Comparison of ENCODE assay signal across 1 worm cellular context in the genomic region with DNA sequence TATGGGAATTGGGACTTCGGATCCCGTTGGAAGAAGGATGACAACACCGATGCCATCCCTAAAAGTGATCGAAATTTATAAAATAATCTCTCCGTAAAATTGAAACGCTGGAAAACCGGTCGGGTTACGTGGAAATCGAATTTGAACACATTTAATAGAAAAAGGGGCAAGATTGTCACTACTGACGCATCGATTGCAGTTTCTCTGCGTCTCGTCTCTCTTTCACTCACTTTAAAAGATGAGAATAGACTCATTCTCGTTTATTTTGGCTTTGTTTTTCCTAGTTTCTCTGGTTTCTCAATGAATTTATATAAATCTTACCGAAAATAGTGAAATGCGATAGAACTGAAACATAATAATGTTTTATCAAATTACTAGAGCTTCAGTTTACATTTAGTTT.
TF ChIP-seq lines count a peak whose summit lies in the region.

scyl-1 (minus strand) TSS at position 56 of the 400 bp plus-strand sequence.

TF ChIP-seq in whole organism, L1 larva, 84 proteins besides CTCF, POLR2A, EP300 and RAD21 (continued from another document):
- TF ChIP-seq aly-2 (tag; optimal IDR thresholded peaks at IDR 0.05; lab: Kevin White, UChicago): peak; percentile 67
- peak; percentile 84 for TF ChIP-seq nhr-47 (tag; optimal IDR thresholded peaks at IDR 0.05; lab: Kevin White, UChicago)
- peak; percentile 89 for TF ChIP-seq nhr-19 (GFP tag; conservative IDR thresholded peaks at IDR 0.05; lab: Robert Waterston, UW)
- TF ChIP-seq ceh-63 (GFP tag; optimal IDR thresholded peaks at IDR 0.05; lab: Kevin White, UChicago): no peak
- TF ChIP-seq rnt-1 (tag; optimal IDR thresholded peaks at IDR 0.05; lab: Kevin White, UChicago): peak; percentile 89
- TF ChIP-seq nhr-90 (tag; optimal IDR thresholded peaks at IDR 0.05; lab: Kevin White, UChicago; ENCODE audit: poor library complexity): peak; percentile 84
- TF ChIP-seq blmp-1 (tag; optimal IDR thresholded peaks at IDR 0.05; lab: Kevin White, UChicago): peak; percentile 76
- TF ChIP-seq hlh-4 (tag; optimal IDR thresholded peaks at IDR 0.05; lab: Kevin White, UChicago): no peak
- TF ChIP-seq sup-37 (GFP tag; optimal IDR thresholded peaks at IDR 0.05; lab: Kevin White, UChicago): no peak
- peak; percentile 94 for TF ChIP-seq nhr-85 (tag; lab: Kevin White, UChicago)
- peak; percentile 83 for TF ChIP-seq grh-1 (GFP tag; IDR thresholded peaks at IDR 0.05; lab: Robert Waterston, UW)
- no peak for TF ChIP-seq tlp-1 (tag; optimal IDR thresholded peaks at IDR 0.05; lab: Kevin White, UChicago)
- TF ChIP-seq ces-1 (GFP tag; optimal IDR thresholded peaks at IDR 0.05; lab: Kevin White, UChicago): no peak
- TF ChIP-seq elt-2 (tag; optimal IDR thresholded peaks at IDR 0.05; lab: Kevin White, UChicago): peak; percentile 37
- peak; percentile 84 for TF ChIP-seq efl-1 (optimal IDR thresholded peaks at IDR 0.05; lab: Kevin White, UChicago)
- peak; percentile 76 to 97 for TF ChIP-seq efl-1 (GFP tag; optimal IDR thresholded peaks at IDR 0.05 in 1 of 2; lab: Kevin White, UChicago)
- TF ChIP-seq nhr-12 (tag; optimal IDR thresholded peaks at IDR 0.05; lab: Kevin White, UChicago): no peak
- peak; percentile 64 for TF ChIP-seq nhr-77 (tag; optimal IDR thresholded peaks at IDR 0.05; lab: Kevin White, UChicago)
- no peak for TF ChIP-seq hpl-2 (GFP tag; optimal IDR thresholded peaks at IDR 0.05; lab: Kevin White, UChicago)
- TF ChIP-seq lin-35 (GFP tag; optimal IDR thresholded peaks at IDR 0.05; lab: Kevin White, UChicago): peak; percentile 74 to 88
- peak; percentile 21 for TF ChIP-seq nhr-11 (tag; optimal IDR thresholded peaks at IDR 0.05; lab: Kevin White, UChicago)
- TF ChIP-seq mef-2 (tag; optimal IDR thresholded peaks at IDR 0.05; lab: Kevin White, UChicago): peak; percentile 8
- peak; percentile 58 to 91 (median 77) for TF ChIP-seq dpl-1 (GFP tag; optimal IDR thresholded peaks at IDR 0.05; lab: Kevin White, UChicago)
- TF ChIP-seq unc-130 (tag; optimal IDR thresholded peaks at IDR 0.05; lab: Kevin White, UChicago): peak; percentile 67
- peak; percentile 91 for TF ChIP-seq nhr-71 (tag; optimal IDR thresholded peaks at IDR 0.05; lab: Kevin White, UChicago)
- TF ChIP-seq C16A3.4 (tag; optimal IDR thresholded peaks at IDR 0.05; lab: Kevin White, UChicago): peak; percentile 88
